Worm (Caenorhabditis elegans) whole organism, early embryonic: Measurements from ENCODE around the gene C35D10.1.

ENCODE experiments used
- B0310.2 ChIP-seq: sonication (generic microtip); optimal IDR thresholded peaks from 2 replicates; lab custom pipeline; 2016; ENCODE audit warnings: mild to moderate bottlenecking, missing genetic modification characterization, missing compliant biosample characterization
- F13C5.2 ChIP-seq: sonication (generic microtip); optimal IDR thresholded peaks from 2 replicates; lab custom pipeline; 2017; ENCODE audit warnings: mild to moderate bottlenecking, missing genetic modification characterization, inconsistent platforms, missing compliant biosample characterization
- aly-1 ChIP-seq: sonication (generic microtip); optimal IDR thresholded peaks from 2 replicates; lab custom pipeline; 2016; ENCODE audit warnings: missing genetic modification characterization, missing compliant biosample characterization
- ama-1 ChIP-seq: fragments of 150-350 bp; optimal IDR thresholded peaks from 2 replicates; lab custom pipeline; 2014
- ceh-13 ChIP-seq: fragments of 200-800 bp; sonication (Bioruptor generic); optimal IDR thresholded peaks from 2 replicates; lab custom pipeline; 2018; ENCODE audit warnings: mild to moderate bottlenecking, missing genetic modification characterization, missing compliant biosample characterization
- ceh-36 ChIP-seq: sonication (generic microtip); optimal IDR thresholded peaks from 2 replicates; lab custom pipeline; 2016; ENCODE audit warnings: missing genetic modification characterization, inconsistent platforms, missing compliant biosample characterization
- ets-7 ChIP-seq: sonication (generic microtip); optimal IDR thresholded peaks from 2 replicates; lab custom pipeline; 2016; ENCODE audit warnings: missing genotype, missing genetic modification characterization, missing compliant biosample characterization
- flt-1 ChIP-seq: fragments of 200-800 bp; sonication (Bioruptor generic); IDR thresholded peaks from 2 replicates; pipeline ENCODE4 v1.3.6; 2022; ENCODE audit warnings: missing genetic modification characterization, missing compliant biosample characterization
- hmbx-1 ChIP-seq: sonication (generic microtip); optimal IDR thresholded peaks from 2 replicates; lab custom pipeline; 2016; ENCODE audit warnings: mild to moderate bottlenecking, missing genetic modification characterization, missing compliant biosample characterization
- hmg-4 ChIP-seq: fragments of 200-800 bp; sonication (Bioruptor generic); optimal IDR thresholded peaks from 2 replicates; lab custom pipeline; 2018; ENCODE audit warnings: mild to moderate bottlenecking, missing genetic modification characterization, missing compliant biosample characterization
- hnd-1 ChIP-seq: sonication (generic microtip); optimal IDR thresholded peaks from 2 replicates; lab custom pipeline; 2016; ENCODE audit warnings: missing genetic modification characterization, missing compliant biosample characterization
- pes-1 ChIP-seq: fragments of 200-800 bp; sonication (Bioruptor generic); IDR thresholded peaks from 2 replicates; pipeline ENCODE4 v1.3.6; 2022; ENCODE audit warnings: missing genetic modification reagents, missing genetic modification characterization, missing compliant biosample characterization
- scrt-1 ChIP-seq: fragments of 200-800 bp; sonication (Bioruptor generic); IDR thresholded peaks from 2 replicates; pipeline ENCODE4 v1.3.6; 2022; ENCODE audit warnings: missing genetic modification characterization, missing compliant biosample characterization
- sea-1 ChIP-seq: fragments of 200-800 bp; sonication (Bioruptor generic); conservative IDR thresholded peaks from 2 replicates; pipeline ENCODE4 v1.3.6; 2022; ENCODE audit warnings: missing genetic modification characterization, missing compliant biosample characterization
- tbx-11 ChIP-seq: fragments of 200-800 bp; sonication (Bioruptor generic); IDR thresholded peaks from 2 replicates; pipeline ENCODE4 v1.3.6; 2022; ENCODE audit warnings: missing genetic modification characterization, missing compliant biosample characterization
- tbx-37 ChIP-seq: fragments of 200-800 bp; sonication (Bioruptor generic); conservative IDR thresholded peaks from 2 replicates; pipeline ENCODE4 v1.3.6; 2022; ENCODE audit warnings: missing genetic modification reagents, missing genetic modification characterization, missing compliant biosample characterization
- tra-4 ChIP-seq: sonication (generic microtip); optimal IDR thresholded peaks from 2 replicates; lab custom pipeline; 2017; ENCODE audit warnings: missing genetic modification characterization, missing compliant biosample characterization

The C35D10.1 gene

DNA sequence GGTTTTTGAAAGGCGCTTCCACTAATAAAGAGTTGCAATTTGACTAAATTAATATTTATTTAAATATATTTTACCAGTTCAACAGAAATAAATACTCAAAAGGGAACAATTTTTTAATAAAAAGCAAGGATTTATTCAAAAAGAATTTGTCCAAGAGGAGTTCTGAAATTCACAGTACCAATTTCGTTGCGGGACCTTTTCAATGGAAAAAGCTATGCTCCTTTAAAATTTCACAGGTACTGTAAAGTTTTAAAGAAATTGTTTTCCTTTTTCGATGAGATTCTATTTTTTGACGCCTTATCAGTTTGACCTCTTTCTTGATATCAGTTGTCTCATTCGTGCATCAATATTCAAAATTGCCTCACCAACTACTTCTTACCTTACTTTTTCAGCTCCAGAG is 20.7 kb downstream of the C35D10.1 start, which contains the start of gene tag-340:
Gene tag-340, plus strand, starts transcription at position 249 of the 400 bp plus-strand sequence.
- TF ChIP-seq B0310.2 (tag; lab: Kevin White, UChicago) (no peak), pes-1 (GFP tag; lab: Robert Waterston, UW) (no peak), tra-4 (tag; lab: Kevin White, UChicago) (no peak), F13C5.2 (tag; lab: Kevin White, UChicago) (no peak), ama-1 (no peak), ceh-36 (tag; lab: Kevin White, UChicago) (no peak), hmg-4 (GFP tag; lab: Kevin White, UChicago) (no peak), sea-1 (GFP tag; lab: Robert Waterston, UW) (no peak), ceh-13 (GFP tag; lab: Kevin White, UChicago) (no peak)

- TF ChIP-seq hnd-1 (tag; lab: Kevin White, UChicago) (no peak), ceh-13 (GFP tag; lab: Kevin White, UChicago) (no peak), ama-1 (no peak), hmg-4 (GFP tag; lab: Kevin White, UChicago) (no peak), F13C5.2 (tag; lab: Kevin White, UChicago) (no peak), sea-1 (GFP tag; lab: Robert Waterston, UW) (no peak), tbx-11 (GFP tag; lab: Robert Waterston, UW) (no peak), pes-1 (GFP tag; lab: Robert Waterston, UW) (no peak), scrt-1 (GFP tag; lab: Robert Waterston, UW) (no peak), aly-1 (tag; lab: Kevin White, UChicago) (no peak), tbx-37 (GFP tag; lab: Robert Waterston, UW) (no peak), tra-4 (tag; lab: Kevin White, UChicago) (no peak), flt-1 (no peak), ceh-36 (tag; lab: Kevin White, UChicago) (no peak), ets-7 (tag; lab: Kevin White, UChicago) (no peak), hmbx-1 (tag; lab: Kevin White, UChicago) (no peak), B0310.2 (tag; lab: Kevin White, UChicago) (no peak)
These were observed 24.2 kb downstream of the C35D10.1 start, which contains the start of gene kbp-2 for ce11 chrIII:4903784-4904183. Gene kbp-2, minus strand, starts transcription at chrIII:4903884.

ce11 chrIII:4905405-4905804 is 25.9 kb downstream of the C35D10.1 start, which contains the start of gene F26F4.8:
Gene F26F4.8, minus strand, starts transcription at chrIII:4905473.
- TF ChIP-seq tbx-11 (GFP tag; lab: Robert Waterston, UW) (no peak), pes-1 (GFP tag; lab: Robert Waterston, UW) (0 out of 2 replicates have a peak, but pooled peaks have one; percentile 40), ets-7 (tag; lab: Kevin White, UChicago) (peak; percentile 41), hmg-4 (GFP tag; lab: Kevin White, UChicago) (peak; percentile 25), tbx-37 (GFP tag; lab: Robert Waterston, UW) (0 out of 2 replicates have a peak, but pooled peaks have one; percentile 12), ceh-13 (GFP tag; lab: Kevin White, UChicago) (peak; percentile 18), ceh-36 (tag; lab: Kevin White, UChicago) (no peak), tra-4 (tag; lab: Kevin White, UChicago) (no peak)

DNA sequence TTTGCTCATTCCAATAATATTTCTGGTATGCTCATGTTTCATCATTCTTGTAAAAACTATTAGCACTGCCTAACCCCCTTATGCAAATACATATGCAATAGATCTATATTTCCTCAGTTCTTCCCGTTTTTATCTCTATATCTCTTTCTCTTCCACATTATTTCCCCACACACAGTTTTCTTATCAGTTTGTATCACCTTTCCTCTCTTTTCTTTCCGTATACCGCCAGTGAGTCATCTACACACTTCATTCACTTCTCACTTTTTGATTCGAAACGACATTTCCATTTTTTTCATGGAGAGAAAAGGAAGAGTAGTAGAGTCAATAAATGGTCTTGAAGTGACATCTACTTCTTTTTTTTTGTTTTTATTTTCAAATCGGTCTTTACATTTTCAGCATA is 26.8 kb downstream of the C35D10.1 start:
- no peak for TF ChIP-seq aly-1 (tag; lab: Kevin White, UChicago)
- no peak for TF ChIP-seq tra-4 (tag; lab: Kevin White, UChicago)
- no peak for TF ChIP-seq tbx-37 (GFP tag; lab: Robert Waterston, UW)
- no peak for TF ChIP-seq scrt-1 (GFP tag; lab: Robert Waterston, UW)
- TF ChIP-seq ceh-36 (tag; lab: Kevin White, UChicago) = no peak
- TF ChIP-seq tbx-11 (GFP tag; lab: Robert Waterston, UW) = no peak
- TF ChIP-seq hnd-1 (tag; lab: Kevin White, UChicago) = no peak
- no peak for TF ChIP-seq sea-1 (GFP tag; lab: Robert Waterston, UW)
- no peak for TF ChIP-seq flt-1
- TF ChIP-seq hmg-4 (GFP tag; lab: Kevin White, UChicago) = no peak
- TF ChIP-seq ets-7 (tag; lab: Kevin White, UChicago) = no peak

DNA sequence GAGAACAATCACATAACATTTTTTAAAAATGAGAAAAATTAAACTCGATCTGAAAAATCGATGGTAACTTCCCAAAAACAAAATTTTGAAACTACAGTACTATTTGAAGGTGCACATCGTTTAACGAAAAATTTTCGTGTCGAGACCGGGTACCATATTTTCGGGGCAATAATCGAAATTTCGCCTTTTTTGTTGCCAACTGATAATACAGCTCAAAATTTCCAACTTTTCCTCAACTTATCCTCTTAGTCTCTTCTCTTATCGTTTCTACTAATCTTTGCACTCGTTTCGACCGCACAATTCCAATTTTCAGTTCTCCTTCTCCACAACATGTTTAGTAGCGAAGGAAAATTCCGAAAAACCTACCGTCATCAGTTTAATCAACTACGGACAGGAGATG is 27.4 kb downstream of the C35D10.1 start, which contains the start of gene rom-1:
Gene rom-1, plus strand, starts transcription at position 301 of the 400 bp plus-strand sequence.
- TF ChIP-seq flt-1 (no peak), tbx-11 (GFP tag; lab: Robert Waterston, UW) (no peak), sea-1 (GFP tag; lab: Robert Waterston, UW) (no peak), hmg-4 (GFP tag; lab: Kevin White, UChicago) (no peak), tra-4 (tag; lab: Kevin White, UChicago) (no peak), aly-1 (tag; lab: Kevin White, UChicago) (no peak), hnd-1 (tag; lab: Kevin White, UChicago) (no peak)

- no peak for TF ChIP-seq aly-1 (tag; lab: Kevin White, UChicago)
These were observed 30.4 kb downstream of the C35D10.1 start, which contains the start of gene F26F4.12 for ce11 chrIII:4909938-4910337. Gene F26F4.12, minus strand, starts transcription at chrIII:4910038.

DNA sequence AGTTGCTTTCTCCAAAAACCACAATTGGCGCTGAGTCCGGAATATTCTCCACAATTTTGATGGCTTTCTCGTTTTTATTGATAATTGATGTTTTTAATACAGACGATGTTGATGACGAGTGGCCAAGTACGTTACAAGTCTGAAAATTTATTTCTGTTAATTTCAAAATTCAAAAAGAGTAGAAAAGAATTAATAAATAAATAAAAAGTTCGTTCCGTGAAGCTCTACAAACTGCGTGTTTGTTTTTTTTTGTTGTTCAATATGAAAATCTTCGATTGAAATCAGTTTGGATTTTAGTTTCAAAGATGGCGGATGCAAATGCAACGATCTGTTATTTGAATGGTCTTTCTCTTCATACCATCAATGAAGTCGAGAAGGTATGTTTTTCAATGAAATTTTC is 31.4 kb downstream of the C35D10.1 start, which contains the start of gene F26F4.2:
Gene F26F4.2, plus strand, starts transcription at position 301 of the 400 bp plus-strand sequence.
- no peak for TF ChIP-seq hmg-4 (GFP tag; lab: Kevin White, UChicago)
- TF ChIP-seq tra-4 (tag; lab: Kevin White, UChicago) = no peak
- TF ChIP-seq hnd-1 (tag; lab: Kevin White, UChicago) = no peak
- no peak for TF ChIP-seq pes-1 (GFP tag; lab: Robert Waterston, UW)
- TF ChIP-seq tbx-11 (GFP tag; lab: Robert Waterston, UW) = no peak
- no peak for TF ChIP-seq ets-7 (tag; lab: Kevin White, UChicago)
